Worm (Caenorhabditis elegans) whole organism, L2 larva: ENCODE measurements around the gene fbxb-97.

Experiments
- C34F6.9 ChIP-seq: fragments of 150-350 bp; optimal IDR thresholded peaks from 2 replicates; lab custom pipeline; 2014; ENCODE audit warnings: missing biosample characterization, missing genetic modification characterization
- aly-2 ChIP-seq: fragments of 150-350 bp; optimal IDR thresholded peaks from 2 replicates; lab custom pipeline; 2014; ENCODE audit warnings: missing biosample characterization, missing genetic modification characterization
- ama-1 ChIP-seq: fragments of 150-350 bp; optimal IDR thresholded peaks from 2 replicates; lab custom pipeline; 2018; ENCODE audit warnings: inconsistent platforms
- lin-13 ChIP-seq: fragments of 150-350 bp; optimal IDR thresholded peaks from 2 replicates; lab custom pipeline; 2014; ENCODE audit warnings: missing biosample characterization, missing genetic modification reagents, missing genetic modification characterization
- lsy-2 ChIP-seq, 2 experiments: fragments of 150-350 bp in 1 of 2; sonication (generic microtip) in 1 of 2; optimal IDR thresholded peaks; 2 replicates each; lab custom pipeline; 2014 to 2017; ENCODE audit warnings: missing biosample characterization in 2 of 2, missing genetic modification characterization in 2 of 2
- mab-5 ChIP-seq: fragments of 150-350 bp; optimal IDR thresholded peaks from 2 replicates; lab custom pipeline; 2014; ENCODE audit warnings: missing biosample characterization, missing genetic modification characterization
- mdl-1 ChIP-seq, 2 experiments: fragments of 150-350 bp in 1 of 2; sonication (generic microtip) in 1 of 2; optimal IDR thresholded peaks; 2 replicates each; lab custom pipeline; 2017; ENCODE audit warnings: missing biosample characterization in 2 of 2, missing genetic modification characterization in 2 of 2
- nhr-11 ChIP-seq: fragments of 150-350 bp; optimal IDR thresholded peaks from 2 replicates; lab custom pipeline; 2014; ENCODE audit warnings: missing biosample characterization, missing genetic modification characterization
- sma-3 ChIP-seq: sonication (generic microtip); optimal IDR thresholded peaks from 2 replicates; lab custom pipeline; 2016; ENCODE audit warnings: missing genetic modification reagents, missing genetic modification characterization, missing compliant biosample characterization
- unc-55 ChIP-seq: fragments of 150-350 bp; sonication (generic microtip); optimal IDR thresholded peaks from 3 replicates; lab custom pipeline; 2014; ENCODE audit warnings: missing biosample characterization, missing genetic modification reagents, missing genetic modification characterization
- ztf-11 ChIP-seq: sonication (generic microtip); optimal IDR thresholded peaks from 2 replicates; lab custom pipeline; 2017; ENCODE audit warnings: missing biosample characterization, missing genetic modification characterization

ce11 chrII:1806358-1806757 is 41.6 kb downstream of the fbxb-97 start, which contains the start of gene C08F1.12:
- TF ChIP-seq mdl-1 (tag; optimal IDR thresholded peaks at IDR 0.05; lab: Kevin White, UChicago), result no peak
- no peak for TF ChIP-seq mab-5
- TF ChIP-seq ama-1 (lab: Kevin White, UChicago), result no peak
- no peak for TF ChIP-seq unc-55
- no peak for TF ChIP-seq sma-3
- TF ChIP-seq aly-2 (tag; lab: Kevin White, UChicago), result no peak
- TF ChIP-seq C34F6.9, result no peak
- TF ChIP-seq ztf-11 (tag; lab: Kevin White, UChicago), result no peak
- TF ChIP-seq lsy-2 (tag; optimal IDR thresholded peaks at IDR 0.05; lab: Kevin White, UChicago), result no peak
- TF ChIP-seq lin-13 (GFP tag; lab: Kevin White, UChicago), result no peak
- no peak for TF ChIP-seq nhr-11
